Fruit fly (Drosophila melanogaster) S2 (cell line): ENCODE results near the gene CG6040.

ENCODE experiments used
- CG8478 ChIP-seq: fragments of >200 bp; optimal IDR thresholded peaks from 2 replicates; lab custom pipeline; 2018
- CTCF ChIP-seq, 2 experiments: fragments of >200 bp; optimal IDR thresholded peaks; 2 replicates each; lab custom pipeline; 2018

Gene CG6040

DNA sequence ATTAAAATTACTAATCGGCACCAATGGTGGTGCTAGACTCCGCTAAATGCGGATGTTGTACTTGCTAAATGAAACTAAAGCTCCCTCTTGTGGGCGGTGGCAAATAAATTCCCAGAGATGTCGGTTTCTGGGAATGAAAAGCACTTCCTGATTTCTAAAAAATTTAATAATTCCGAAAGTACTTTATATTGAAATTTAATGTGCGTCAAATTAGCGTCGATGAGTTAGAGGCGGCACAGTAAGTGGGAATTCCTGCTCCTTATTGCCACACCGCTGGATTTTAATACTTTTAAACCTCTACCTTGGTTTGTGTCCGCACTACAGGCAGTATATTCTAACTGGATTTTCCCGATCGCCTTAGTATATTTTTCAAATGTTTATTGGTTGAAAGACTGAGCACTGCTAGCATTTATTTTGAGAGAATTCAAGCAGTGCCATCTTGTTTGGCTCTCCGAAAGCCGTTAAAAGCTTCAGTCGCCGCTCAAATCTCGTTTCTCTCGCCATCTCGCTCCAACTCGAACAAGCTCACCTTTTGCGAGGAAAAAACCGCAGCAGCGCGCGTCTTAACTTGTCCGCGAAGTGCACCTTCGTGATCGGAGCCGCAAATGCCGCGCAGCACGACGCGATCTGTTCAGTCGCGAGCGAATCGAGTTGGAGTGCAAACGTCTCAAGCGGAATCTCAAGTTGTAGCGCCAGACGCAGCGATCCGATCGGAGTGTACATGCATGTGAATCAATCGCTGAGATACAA lies at the start of gene CG6040:
Gene CG6040, plus strand, starts transcription at position 663 of the 750 bp plus-strand sequence.
- TF ChIP-seq CTCF (optimal IDR thresholded peaks at IDR 0.05; lab: Kevin White, UChicago) (peak; percentile 84 to 90), CG8478 (lab: Kevin White, UChicago) (no peak)

DNA sequence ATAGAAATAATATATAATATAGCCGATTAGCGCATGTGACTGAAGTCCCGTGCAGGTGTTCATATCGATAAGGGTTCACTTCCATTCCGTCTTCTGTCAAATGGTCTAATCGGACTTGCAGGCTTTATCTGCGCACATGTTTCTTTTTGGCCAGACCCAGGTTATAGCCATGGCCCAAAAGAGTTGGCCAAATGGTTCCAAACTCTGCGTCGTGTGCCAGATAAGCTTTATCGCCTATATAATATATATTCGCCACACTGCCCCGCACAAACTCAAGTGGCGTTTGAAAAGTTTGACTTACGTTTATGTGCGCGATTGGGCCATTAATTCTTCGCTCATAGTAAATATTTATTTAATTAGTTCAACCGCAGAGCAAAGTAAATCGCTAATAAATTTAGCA lies 45.5 kb upstream of the CG6040 start:
- TF ChIP-seq CTCF (optimal IDR thresholded peaks at IDR 0.05; lab: Kevin White, UChicago) (no peak), CG8478 (lab: Kevin White, UChicago) (no peak)

dm6 chr3R:19052475-19052874 lies 44.3 kb upstream of the CG6040 start:
- TF ChIP-seq CTCF (optimal IDR thresholded peaks at IDR 0.05; lab: Kevin White, UChicago) (no peak), CG8478 (lab: Kevin White, UChicago) (no peak)

DNA sequence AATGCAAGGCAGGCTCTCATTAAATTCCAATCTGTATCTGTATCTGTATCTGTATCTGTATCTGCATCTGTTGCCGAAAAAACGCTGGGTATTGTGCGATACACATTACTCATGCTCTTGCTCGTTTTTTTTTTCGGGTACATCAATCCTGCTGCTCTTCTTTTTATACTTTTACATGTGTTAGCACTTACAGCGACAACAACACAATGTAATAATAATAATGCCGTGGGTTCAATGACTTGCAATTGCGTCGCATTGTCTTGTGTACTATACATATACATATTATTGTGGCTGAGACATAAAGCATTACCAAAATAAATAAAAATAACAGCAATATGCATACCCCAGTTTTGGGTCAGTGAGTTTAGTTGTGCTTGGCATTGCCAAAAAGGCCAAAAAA lies 41.9 kb upstream of the CG6040 start:
- TF ChIP-seq CTCF (optimal IDR thresholded peaks at IDR 0.05; lab: Kevin White, UChicago): no peak
- TF ChIP-seq CG8478 (lab: Kevin White, UChicago): no peak

DNA sequence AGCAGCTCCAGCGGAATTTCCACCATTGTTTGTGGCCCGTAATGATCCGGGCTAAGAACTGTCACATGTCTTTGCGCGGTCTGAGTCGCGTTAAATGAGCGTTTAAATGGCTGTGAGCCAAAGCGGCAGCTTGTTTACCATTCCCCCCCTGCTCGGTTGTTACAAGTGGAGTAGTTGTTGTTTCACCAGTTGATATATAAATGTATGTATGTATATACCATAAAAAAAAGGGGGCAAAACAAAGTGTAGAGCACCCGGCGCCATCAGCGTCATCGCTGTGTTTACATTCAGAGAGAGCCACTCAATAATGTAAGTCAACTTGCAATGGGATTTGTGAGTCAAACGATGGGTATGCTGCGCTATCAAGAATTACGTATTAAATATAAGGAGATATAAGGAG lies 39.9 kb upstream of the CG6040 start:
- TF ChIP-seq CG8478 (lab: Kevin White, UChicago): no peak
- no peak for TF ChIP-seq CTCF (optimal IDR thresholded peaks at IDR 0.05; lab: Kevin White, UChicago)

- TF ChIP-seq CTCF (optimal IDR thresholded peaks at IDR 0.05; lab: Kevin White, UChicago): no peak
- no peak for TF ChIP-seq CG8478 (lab: Kevin White, UChicago)
Measured at dm6 chr3R:19058384-19058783, 38.4 kb upstream of the CG6040 start.

DNA sequence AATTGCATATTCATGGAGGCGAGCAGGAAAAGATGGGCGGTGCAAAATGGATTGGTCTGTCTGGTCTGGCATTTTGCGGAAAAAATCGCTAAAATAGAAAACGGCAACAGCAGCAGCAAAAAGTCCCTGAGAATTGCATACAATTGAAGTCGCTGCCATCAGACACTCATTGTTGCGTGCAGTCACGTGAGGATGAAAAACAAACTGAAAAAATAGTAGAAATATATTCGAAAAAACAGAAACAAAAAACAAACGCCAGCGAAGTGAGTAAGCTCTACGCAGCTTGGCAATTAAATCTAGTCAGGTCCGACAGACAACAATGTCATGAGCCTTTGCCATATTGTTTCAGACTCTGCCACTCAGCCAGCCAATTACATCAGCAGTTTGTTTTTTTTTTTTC lies 37.5 kb upstream of the CG6040 start:
- TF ChIP-seq CG8478 (lab: Kevin White, UChicago) (no peak), CTCF (optimal IDR thresholded peaks at IDR 0.05; lab: Kevin White, UChicago) (no peak)

DNA sequence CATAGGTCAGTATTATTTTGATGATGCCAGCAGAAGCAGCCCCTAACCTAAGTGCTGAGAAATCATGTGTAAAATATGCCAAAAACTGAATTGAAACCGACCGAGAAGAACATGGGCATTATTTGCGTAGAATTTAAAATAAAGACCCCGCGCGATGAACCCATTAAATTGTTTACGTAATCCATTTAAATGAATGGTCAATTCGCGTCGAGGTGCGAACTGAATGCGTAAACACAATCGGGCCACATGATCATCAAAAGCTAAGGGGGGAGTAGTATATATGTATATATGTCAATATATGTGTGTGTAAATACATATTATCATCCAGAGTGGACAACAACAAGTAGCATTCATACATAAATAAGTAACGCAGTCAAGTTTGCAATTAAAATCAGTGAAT lies 36.6 kb upstream of the CG6040 start:
- TF ChIP-seq CTCF (optimal IDR thresholded peaks at IDR 0.05; lab: Kevin White, UChicago) (no peak), CG8478 (lab: Kevin White, UChicago) (no peak)

dm6 chr3R:19062549-19062948 lies 34.2 kb upstream of the CG6040 start:
- TF ChIP-seq CTCF (optimal IDR thresholded peaks at IDR 0.05; lab: Kevin White, UChicago) (no peak), CG8478 (lab: Kevin White, UChicago) (no peak)

DNA sequence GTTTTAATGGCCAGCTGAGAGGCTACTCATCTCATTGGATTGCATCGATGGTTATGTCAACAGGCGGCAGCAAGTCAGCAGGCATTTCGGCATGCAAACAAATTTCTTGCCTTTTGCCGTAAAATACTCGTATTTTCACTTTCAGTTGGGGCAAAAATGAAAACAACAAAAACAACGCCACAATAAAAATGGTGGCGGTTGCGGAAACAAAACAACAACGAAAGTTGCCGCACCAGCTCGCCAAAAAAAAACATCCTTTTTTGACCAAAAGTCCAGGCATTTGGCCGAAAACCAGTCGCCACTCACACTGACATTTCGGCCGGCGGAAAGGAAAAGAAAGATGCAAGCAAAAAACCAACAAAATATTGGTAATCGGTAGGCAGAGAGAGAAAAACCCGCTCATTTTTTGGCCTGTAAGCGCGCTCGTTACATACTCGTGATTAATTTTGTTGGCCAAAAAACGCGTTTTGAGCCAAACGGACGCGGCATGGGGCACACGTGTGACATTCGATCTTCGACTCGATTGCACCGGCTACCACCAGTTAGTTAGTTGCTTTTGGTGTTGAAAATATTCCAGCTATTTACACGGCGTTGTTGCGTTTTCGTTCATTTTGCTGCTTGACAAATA lies 32.6 kb upstream of the CG6040 start:
- TF ChIP-seq CG8478 (lab: Kevin White, UChicago) (no peak), CTCF (optimal IDR thresholded peaks at IDR 0.05; lab: Kevin White, UChicago) (no peak)

DNA sequence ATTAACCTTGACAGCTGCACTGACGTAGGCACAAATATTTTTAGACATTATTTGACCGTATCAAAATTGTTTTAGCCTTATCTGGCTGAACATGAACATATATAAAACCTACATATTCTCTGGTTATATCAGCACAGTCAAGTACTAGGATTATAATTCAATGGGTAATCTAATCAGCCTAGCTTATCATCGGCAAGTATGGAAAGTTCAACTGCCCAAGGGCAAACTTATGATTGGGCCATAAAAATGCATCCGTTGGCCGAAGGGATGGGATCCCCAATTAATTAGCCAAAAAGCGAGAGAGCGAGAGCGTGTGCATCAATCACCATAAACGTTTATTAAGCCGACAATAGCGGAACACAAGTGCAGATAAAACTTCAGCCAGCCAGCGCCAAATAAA lies 31.3 kb upstream of the CG6040 start:
- TF ChIP-seq CTCF (optimal IDR thresholded peaks at IDR 0.05; lab: Kevin White, UChicago) (no peak), CG8478 (lab: Kevin White, UChicago) (no peak)

- TF ChIP-seq CG8478 (lab: Kevin White, UChicago) (no peak), CTCF (optimal IDR thresholded peaks at IDR 0.05; lab: Kevin White, UChicago) (no peak)
Measured at dm6 chr3R:19066965-19067614, 29.7 kb upstream of the CG6040 start.

DNA sequence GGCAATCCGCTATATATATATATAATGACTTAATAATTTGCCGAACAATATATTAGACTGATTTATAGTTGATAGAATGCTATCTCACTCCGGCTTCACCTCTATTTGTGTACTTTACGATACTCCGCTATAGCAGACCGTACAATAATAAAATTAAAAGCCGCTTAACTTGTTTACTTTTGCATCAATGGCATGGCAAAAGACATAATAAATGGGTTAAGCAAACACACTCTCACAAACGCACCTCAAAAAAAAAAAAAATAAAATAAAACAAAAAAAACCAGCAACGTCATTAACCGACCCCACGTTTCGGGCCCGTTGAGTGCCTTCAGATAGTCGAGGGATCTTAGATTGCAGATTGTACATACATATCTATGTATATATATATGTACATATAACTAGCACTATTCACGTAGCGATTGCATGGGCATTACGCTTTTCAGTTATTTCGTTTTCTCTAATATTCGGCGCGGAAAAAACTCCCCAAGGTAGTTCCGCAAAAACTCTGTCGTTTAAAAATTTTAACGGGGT lies 28.8 kb upstream of the CG6040 start:
- TF ChIP-seq CTCF (optimal IDR thresholded peaks at IDR 0.05; lab: Kevin White, UChicago): no peak
- TF ChIP-seq CG8478 (lab: Kevin White, UChicago): no peak

DNA sequence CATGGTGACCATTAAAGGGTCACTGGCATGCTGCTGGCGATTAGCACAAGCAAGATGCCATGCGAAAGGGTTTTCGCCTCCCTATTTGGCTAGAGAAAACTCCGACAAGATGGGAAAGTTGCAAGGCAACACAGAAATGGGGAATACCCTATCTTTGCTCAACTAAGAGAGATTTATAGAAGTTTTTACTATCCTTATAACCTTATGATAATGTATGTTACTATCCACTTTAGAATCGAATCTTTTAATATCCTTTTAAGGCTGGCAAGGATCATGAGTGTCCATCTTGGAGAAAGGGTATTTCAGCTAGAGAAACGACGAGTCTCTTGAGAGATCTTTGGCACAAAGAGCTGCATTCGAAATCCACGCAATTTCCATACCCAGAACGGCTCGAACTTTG lies 27.0 kb upstream of the CG6040 start:
- TF ChIP-seq CTCF (optimal IDR thresholded peaks at IDR 0.05; lab: Kevin White, UChicago): no peak
- TF ChIP-seq CG8478 (lab: Kevin White, UChicago): no peak
